Fruit fly (Drosophila melanogaster): Measurements from ENCODE around the gene Fancd2.

Gene Fancd2

dm6 chr3R:20828520-20829415 is 12.8 kb upstream of the Fancd2 start:
- 0 out of 2 replicates have a peak, but pooled peaks have one; percentile 25 for TF ChIP-seq CG12605 (GFP tag; IDR thresholded peaks at IDR 0.05)
- TF ChIP-seq EcR (GFP tag; optimal IDR thresholded peaks at IDR 0.05), result peak; percentile 96
- TF ChIP-seq CG32121 (GFP tag; IDR thresholded peaks at IDR 0.05), result no peak
- TF ChIP-seq CG13204 (GFP tag; optimal IDR thresholded peaks at IDR 0.05), result peak; percentile 81
- TF ChIP-seq CG15710 (tag; optimal IDR thresholded peaks at IDR 0.05), result no peak

- TF ChIP-seq CG12605 (GFP tag; IDR thresholded peaks at IDR 0.05) (no peak), CG15710 (tag; optimal IDR thresholded peaks at IDR 0.05) (no peak), Pif1B (GFP tag; optimal IDR thresholded peaks at IDR 0.05) (no peak)
Observed at dm6 chr3R:20826929-20827328, 10.9 kb upstream of the Fancd2 start.

dm6 chr3R:20823704-20824454 is 7.9 kb upstream of the Fancd2 start, which contains the start of gene CG17272:
TSS of gene CG17272 (minus strand) at chr3R:20824239.
- TF ChIP-seq CG12605 (GFP tag; IDR thresholded peaks at IDR 0.05), result peak; percentile 65; the same call in 1 of the 2 replicates
- TF ChIP-seq CG13204 (GFP tag; optimal IDR thresholded peaks at IDR 0.05), result no peak

dm6 chr3R:20821815-20822375 is 5.9 kb upstream of the Fancd2 start, which contains the start of the genes CG17271 and RpS20:
TSS of gene CG17271 (minus strand) at chr3R:20821848.
TSS of gene RpS20 (plus strand) at chr3R:20822181.
- no peak for TF ChIP-seq D1 (tag; optimal IDR thresholded peaks at IDR 0.05)
- no peak for TF ChIP-seq CG14655 (GFP tag; optimal IDR thresholded peaks at IDR 0.05)
- TF ChIP-seq Snoo (tag; optimal IDR thresholded peaks at IDR 0.05), result peak; percentile 75
- peak; percentile 67 for TF ChIP-seq CG12605 (GFP tag; IDR thresholded peaks at IDR 0.05)
- TF ChIP-seq gl (tag; optimal IDR thresholded peaks at IDR 0.05), result peak; percentile 51
- peak; percentile 74 for TF ChIP-seq CG17806 (tag; optimal IDR thresholded peaks at IDR 0.05)
- no peak for TF ChIP-seq Pif1B (GFP tag; optimal IDR thresholded peaks at IDR 0.05)
- no peak for TF ChIP-seq Pif1A (GFP tag; optimal IDR thresholded peaks at IDR 0.05)
- TF ChIP-seq CG32121 (GFP tag; IDR thresholded peaks at IDR 0.05), result peak; percentile 83
- TF ChIP-seq rn (GFP tag; IDR thresholded peaks at IDR 0.05), result peak; percentile 76
- peak; percentile 64 for TF ChIP-seq CG34367 (tag; optimal IDR thresholded peaks at IDR 0.05)
- TF ChIP-seq Ets98B (GFP tag; IDR thresholded peaks at IDR 0.05), result peak; percentile 88
- TF ChIP-seq EcR (GFP tag; optimal IDR thresholded peaks at IDR 0.05), result peak; percentile 32
- peak; percentile 77 for TF ChIP-seq CG15710 (tag; optimal IDR thresholded peaks at IDR 0.05)
- TF ChIP-seq CG13204 (GFP tag; optimal IDR thresholded peaks at IDR 0.05), result no peak
- TF ChIP-seq CG4496 (GFP tag; IDR thresholded peaks at IDR 0.05), result peak; percentile 92
- TF ChIP-seq CG9948 (tag; optimal IDR thresholded peaks at IDR 0.05), result peak; percentile 59
- peak; percentile 80 for TF ChIP-seq CG8301 (tag; optimal IDR thresholded peaks at IDR 0.05)
- TF ChIP-seq fd96Ca (GFP tag; IDR thresholded peaks at IDR 0.05), result peak; percentile 90
- peak; percentile 74 for TF ChIP-seq CG8159 (tag; optimal IDR thresholded peaks at IDR 0.05)

- TF ChIP-seq CG32121 (GFP tag; IDR thresholded peaks at IDR 0.05) (0 out of 2 replicates have a peak, but pooled peaks have one; percentile 8), Pif1B (GFP tag; optimal IDR thresholded peaks at IDR 0.05) (no peak)
Observed at dm6 chr3R:20818689-20819088, 2.7 kb upstream of the Fancd2 start, which contains the start of gene CG17270. TSS of gene CG17270 (minus strand) at chr3R:20818929.

dm6 chr3R:20818237-20818636 is 2.2 kb upstream of the Fancd2 start:
- TF ChIP-seq CG4496 (GFP tag; IDR thresholded peaks at IDR 0.05), result 0 out of 3 replicates have a peak, but pooled peaks have one; percentile 20
- no peak for TF ChIP-seq CG10348 (GFP tag; IDR thresholded peaks at IDR 0.05)

- no peak for TF ChIP-seq EcR (GFP tag; optimal IDR thresholded peaks at IDR 0.05)
- TF ChIP-seq CG14655 (GFP tag; optimal IDR thresholded peaks at IDR 0.05), result no peak
- no peak for TF ChIP-seq CG34367 (tag; optimal IDR thresholded peaks at IDR 0.05)
- TF ChIP-seq CG8301 (tag; optimal IDR thresholded peaks at IDR 0.05), result no peak
- TF ChIP-seq Pif1B (GFP tag; optimal IDR thresholded peaks at IDR 0.05), result no peak
- TF ChIP-seq rn (GFP tag; IDR thresholded peaks at IDR 0.05), result no peak
- TF ChIP-seq fd96Ca (GFP tag; IDR thresholded peaks at IDR 0.05), result no peak
- TF ChIP-seq CG10348 (GFP tag; IDR thresholded peaks at IDR 0.05), result no peak
- TF ChIP-seq CG12605 (GFP tag; IDR thresholded peaks at IDR 0.05), result no peak
- TF ChIP-seq CG4496 (GFP tag; IDR thresholded peaks at IDR 0.05), result no peak
- TF ChIP-seq Snoo (tag; optimal IDR thresholded peaks at IDR 0.05), result no peak
- TF ChIP-seq Pif1A (GFP tag; optimal IDR thresholded peaks at IDR 0.05), result no peak
Observed at dm6 chr3R:20802253-20802652, 13.7 kb downstream of the Fancd2 start.

All from whole organism, pupa.